Fruit fly (Drosophila melanogaster) whole organism: Measurements from ENCODE around the gene COX8.

Source experiments
- CG8478 ChIP-seq: fragments of >200 bp; optimal IDR thresholded peaks from 2 replicates; lab custom pipeline; 2018; ENCODE audit warnings: inconsistent platforms
- Dll ChIP-seq: fragments of >200 bp; optimal IDR thresholded peaks from 2 replicates; lab custom pipeline; 2017
- pan ChIP-seq: fragments of >200 bp; optimal IDR thresholded peaks from 2 replicates; lab custom pipeline; 2017
- psq ChIP-seq: fragments of >200 bp; optimal IDR thresholded peaks from 2 replicates; lab custom pipeline; 2017
- usp ChIP-seq: fragments of >200 bp; optimal IDR thresholded peaks from 2 replicates; lab custom pipeline; 2017; ENCODE audit warnings: missing biosample characterization, missing genetic modification characterization, mixed read lengths

dm6 chr3L:21515823-21516715, 23.2 kb downstream of the COX8 start, which contains the start of the genes SAK and Cdk12:
- TF ChIP-seq usp (no peak), pan (lab: Kevin White, UChicago) (no peak), CG8478 (lab: Kevin White, UChicago) (no peak), Dll (lab: Kevin White, UChicago) (no peak), psq (lab: Kevin White, UChicago) (no peak)
